Worm (Caenorhabditis elegans) whole organism, L3 larva: ENCODE data around the gene C12D5.4.

ENCODE experiments used
- fkh-10 ChIP-seq: sonication (generic microtip); optimal IDR thresholded peaks from 2 replicates; lab custom pipeline; 2017; ENCODE audit warnings: missing biosample characterization, missing genetic modification reagents, missing genetic modification characterization
- mdl-1 ChIP-seq: fragments of 150-350 bp; optimal IDR thresholded peaks from 2 replicates; lab custom pipeline; 2014; ENCODE audit warnings: missing biosample characterization, missing genetic modification characterization
- nfya-1 ChIP-seq: sonication (generic microtip); optimal IDR thresholded peaks from 2 replicates; lab custom pipeline; 2017; ENCODE audit warnings: missing genetic modification characterization, mild to moderate bottlenecking, missing compliant biosample characterization, antibody characterized with exemption, moderate library complexity; ENCODE audit not compliant: insufficient read depth
- nhr-237 ChIP-seq: fragments of 150-350 bp; optimal IDR thresholded peaks from 2 replicates; lab custom pipeline; 2014; ENCODE audit warnings: missing biosample characterization, missing genetic modification characterization
- nhr-28 ChIP-seq: fragments of 150-350 bp; optimal IDR thresholded peaks from 2 replicates; lab custom pipeline; 2014; ENCODE audit warnings: missing biosample characterization, missing genetic modification characterization
- nhr-76 ChIP-seq: fragments of 150-350 bp; sonication (generic microtip); optimal IDR thresholded peaks from 5 replicates; lab custom pipeline; 2014; ENCODE audit warnings: missing biosample characterization, missing genetic modification characterization
- pha-4 ChIP-seq: fragments of 150-350 bp; optimal IDR thresholded peaks from 2 replicates; lab custom pipeline; 2014; ENCODE audit warnings: missing biosample characterization, missing genetic modification reagents, missing genetic modification characterization
- snpc-4 ChIP-seq: fragments of 150-350 bp; optimal IDR thresholded peaks from 2 replicates; lab custom pipeline; 2014; ENCODE audit warnings: missing biosample characterization, missing genetic modification characterization
- unc-39 ChIP-seq: sonication (generic microtip); optimal IDR thresholded peaks from 4 replicates; lab custom pipeline; 2017; ENCODE audit warnings: missing biosample characterization, missing genetic modification characterization
- ztf-11 ChIP-seq: fragments of 150-350 bp; optimal IDR thresholded peaks from 2 replicates; lab custom pipeline; 2014; ENCODE audit warnings: missing biosample characterization, missing genetic modification characterization
- ztf-4 ChIP-seq: fragments of 150-350 bp; optimal IDR thresholded peaks from 2 replicates; lab custom pipeline; 2014; ENCODE audit warnings: missing biosample characterization, missing genetic modification characterization

DNA sequence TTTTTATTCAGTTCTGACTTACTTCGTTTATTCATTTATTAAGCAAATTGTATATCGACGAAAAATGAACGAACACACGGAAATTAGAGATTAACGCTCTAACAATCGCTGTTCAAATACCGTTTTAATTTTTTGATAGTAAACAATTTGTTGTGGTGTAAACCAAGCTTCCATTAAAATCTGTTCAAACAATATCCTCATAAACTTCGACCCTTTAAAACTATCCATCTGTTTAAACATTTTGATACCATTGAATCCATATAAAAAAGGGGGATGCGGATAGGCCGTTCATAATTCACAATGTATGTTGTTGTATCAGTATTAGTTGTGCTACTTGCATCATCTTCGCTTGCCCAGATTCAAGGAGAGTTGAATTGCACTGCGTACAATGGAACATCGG lies 45.8 kb upstream of the C12D5.4 start, which contains the start of gene F07C4.6:
- TF ChIP-seq mdl-1 (tag; lab: Kevin White, UChicago) = no peak
- TF ChIP-seq nhr-28 = no peak
- TF ChIP-seq nhr-237 (tag; lab: Kevin White, UChicago) = no peak
- TF ChIP-seq ztf-4 (tag; lab: Kevin White, UChicago) = no peak
- TF ChIP-seq pha-4 (tag; lab: Kevin White, UChicago) = no peak
- TF ChIP-seq ztf-11 (tag; lab: Kevin White, UChicago) = no peak
- TF ChIP-seq nhr-76 (tag; lab: Kevin White, UChicago) = no peak
- no peak for TF ChIP-seq unc-39 (tag; lab: Kevin White, UChicago)
- TF ChIP-seq nfya-1 (tag; lab: Kevin White, UChicago) = no peak
- no peak for TF ChIP-seq fkh-10 (GFP tag; lab: Kevin White, UChicago)
- TF ChIP-seq snpc-4 (tag; lab: Kevin White, UChicago) = no peak
